Worm (Caenorhabditis elegans): ENCODE measurements around the gene Y110A2AL.2.

ce11 chrII:2858851-2859250 is 8.9 kb upstream of the Y110A2AL.2 start:
- TF ChIP-seq zag-1 (tag; optimal IDR thresholded peaks at IDR 0.05) (no peak), pqm-1 (tag; optimal IDR thresholded peaks at IDR 0.05) (no peak), fos-1 (tag; optimal IDR thresholded peaks at IDR 0.05) (no peak), unc-130 (GFP tag; optimal IDR thresholded peaks at IDR 0.05) (no peak), lim-7 (GFP tag; IDR thresholded peaks at IDR 0.05) (no peak)

All from whole organism, L4 larva.